Fruit fly (Drosophila melanogaster): ENCODE data around the gene CG6418.

CG6418 gene

DNA sequence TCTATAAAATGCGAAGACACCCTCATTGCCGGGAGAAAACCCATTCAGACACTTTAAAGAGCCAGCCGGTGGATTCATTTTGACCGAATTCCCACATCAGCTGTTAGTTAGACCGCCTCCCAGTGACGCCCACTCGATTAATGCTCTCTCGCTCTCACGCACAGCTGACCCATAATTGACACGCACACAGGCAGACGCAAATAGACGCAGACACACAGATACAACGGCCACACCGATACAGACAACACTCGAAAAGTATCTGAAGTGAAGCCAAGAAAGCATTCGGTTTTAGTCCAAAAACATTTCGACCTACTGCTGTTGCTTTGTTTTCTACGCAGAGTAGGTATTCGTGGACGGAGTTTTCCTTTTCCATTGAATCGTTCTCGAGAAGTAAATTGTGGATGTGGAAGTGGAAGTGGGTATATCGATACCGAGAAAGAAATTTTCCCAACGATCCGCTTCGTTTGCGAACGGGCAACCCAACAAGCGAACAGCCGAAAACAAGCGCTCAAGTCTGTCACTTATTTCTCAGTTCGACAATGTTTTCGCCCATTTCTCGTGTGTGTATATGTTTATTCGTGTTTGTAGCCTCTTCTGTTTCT lies 18.7 kb downstream of the CG6418 start (continued):
- TF ChIP-seq Dfd (GFP tag; optimal IDR thresholded peaks at IDR 0.05) (no peak), CG10147 (GFP tag; optimal IDR thresholded peaks at IDR 0.05) (peak; percentile 21), Sry-β (GFP tag; optimal IDR thresholded peaks at IDR 0.05) (no peak), Usf (GFP tag; optimal IDR thresholded peaks at IDR 0.05) (no peak), CG2875 (GFP tag; optimal IDR thresholded peaks at IDR 0.05) (no peak), CG11504 (tag; optimal IDR thresholded peaks at IDR 0.05) (no peak), Mes4 (GFP tag; optimal IDR thresholded peaks at IDR 0.05) (no peak), zen (tag; optimal IDR thresholded peaks at IDR 0.05) (peak; percentile 68), Atf-2 (GFP tag; optimal IDR thresholded peaks at IDR 0.05) (no peak), CTCF (GFP tag; optimal IDR thresholded peaks at IDR 0.05) (no peak), eve (GFP tag; optimal IDR thresholded peaks at IDR 0.05) (no peak), Hr78 (GFP tag; optimal IDR thresholded peaks at IDR 0.05) (peak in 1 of 2 experiments; percentile 30), CG6654 (GFP tag; optimal IDR thresholded peaks at IDR 0.05) (no peak), CG10543 (GFP tag; optimal IDR thresholded peaks at IDR 0.05) (peak; percentile 6), slbo (GFP tag; IDR thresholded peaks at IDR 0.05) (no peak; the same call in 1 of the 2 replicates), Hr51 (GFP tag; optimal IDR thresholded peaks at IDR 0.05) (no peak), CG6272 (GFP tag; IDR thresholded peaks at IDR 0.05) (no peak), HmgZ (tag; optimal IDR thresholded peaks at IDR 0.05) (no peak), Hey (tag; optimal IDR thresholded peaks at IDR 0.05) (no peak), chinmo (GFP tag; IDR thresholded peaks at IDR 0.05; ENCODE audit: partially characterized antibody) (peak; percentile 70; the same call in 1 of the 4 replicates), CG7556 (GFP tag; optimal IDR thresholded peaks at IDR 0.05) (peak; percentile 11), CG6689 (GFP tag; IDR thresholded peaks at IDR 0.05) (no peak), mirr (GFP tag; optimal IDR thresholded peaks at IDR 0.05) (peak; percentile 40), HLH54F (GFP tag; optimal IDR thresholded peaks at IDR 0.05) (no peak), CG8765 (GFP tag; IDR thresholded peaks at IDR 0.05) (no peak), CG9876 (GFP tag; optimal IDR thresholded peaks at IDR 0.05) (no peak), ash1 (GFP tag; optimal IDR thresholded peaks at IDR 0.05) (peak; percentile 62), CG2199 (GFP tag; IDR thresholded peaks at IDR 0.05) (peak; percentile 97; the same call in 2 of the 3 replicates), CG8478 (optimal IDR thresholded peaks at IDR 0.05) (no peak), CG10431 (GFP tag; optimal IDR thresholded peaks at IDR 0.05) (no peak), sd (tag; optimal IDR thresholded peaks at IDR 0.05) (peak; percentile 74), mam (GFP tag; optimal IDR thresholded peaks at IDR 0.05) (no peak), CG15514 (GFP tag; optimal IDR thresholded peaks at IDR 0.05) (peak; percentile 12), Hmr (GFP tag; optimal IDR thresholded peaks at IDR 0.05) (no peak), BtbVII (GFP tag; optimal IDR thresholded peaks at IDR 0.05) (no peak), Doc3 (GFP tag; IDR thresholded peaks at IDR 0.05; ENCODE audit: partially characterized antibody) (no peak), CG16815 (GFP tag; optimal IDR thresholded peaks at IDR 0.05) (no peak), CG31224 (GFP tag; IDR thresholded peaks at IDR 0.05) (peak; percentile 43; the same call in 1 of the 2 replicates), fd3F (GFP tag; optimal IDR thresholded peaks at IDR 0.05) (no peak), CG9817 (tag; optimal IDR thresholded peaks at IDR 0.05) (no peak), CG3065 (GFP tag; optimal IDR thresholded peaks at IDR 0.05) (peak; percentile 97), dmrt99B (tag; optimal IDR thresholded peaks at IDR 0.05) (no peak), CG2116 (GFP tag; optimal IDR thresholded peaks at IDR 0.05) (no peak), pnt (GFP tag; optimal IDR thresholded peaks at IDR 0.05) (no peak), CG14050 (GFP tag; IDR thresholded peaks at IDR 0.05) (no peak), onecut (GFP tag; IDR thresholded peaks at IDR 0.05) (no peak), fd102C (GFP tag; optimal IDR thresholded peaks at IDR 0.05) (no peak), Abd-B (GFP tag; optimal IDR thresholded peaks at IDR 0.05) (no peak), lov (optimal IDR thresholded peaks at IDR 0.05) (no peak), lov (GFP tag; IDR thresholded peaks at IDR 0.05) (0 out of 3 replicates have a peak, but pooled peaks have one; percentile 58)
